Worm (Caenorhabditis elegans) whole organism, L3 larva: ENCODE results near the gene asp-2.

Experiments
- ama-1 ChIP-seq: fragments of 150-350 bp; optimal IDR thresholded peaks from 2 replicates; lab custom pipeline; 2018
- egl-27 ChIP-seq: sonication (generic microtip); optimal IDR thresholded peaks from 4 replicates; lab custom pipeline; 2017; ENCODE audit warnings: missing biosample characterization, missing genetic modification reagents, missing genetic modification characterization
- lin-15B ChIP-seq: fragments of 150-350 bp; optimal IDR thresholded peaks from 2 replicates; lab custom pipeline; 2014; ENCODE audit warnings: missing biosample characterization, missing genetic modification characterization

ce11 chrV:9243171-9243996 is 40.5 kb downstream of the asp-2 start, which contains the start of gene glo-4:
- no peak for TF ChIP-seq ama-1 (lab: Kevin White, UChicago)
- no peak for TF ChIP-seq egl-27
- TF ChIP-seq lin-15B (tag; lab: Kevin White, UChicago), result peak; percentile 73
